Fruit fly (Drosophila melanogaster) whole organism, embryonic: Measurements from ENCODE around the gene CG7557.

Experiments used
- Bdp1 ChIP-seq: fragments of 200-800 bp; sonication (Bioruptor generic); optimal IDR thresholded peaks from 3 replicates; lab custom pipeline; 2016; ENCODE audit warnings: missing biosample characterization, missing genetic modification characterization
- C15 ChIP-seq: fragments of 200-800 bp; sonication (Bioruptor generic); IDR thresholded peaks from 3 replicates; pipeline ENCODE4 v1.3.6; 2022; ENCODE audit warnings: missing biosample characterization, missing genetic modification characterization
- CG10267 ChIP-seq: fragments of 200-800 bp; sonication (Bioruptor generic); optimal IDR thresholded peaks from 2 replicates; lab custom pipeline; 2018; ENCODE audit warnings: missing biosample characterization, mild to moderate bottlenecking, missing genetic modification characterization, moderate library complexity
- CG10959 ChIP-seq: fragments of 200-800 bp; sonication (Bioruptor generic); IDR thresholded peaks from 2 replicates; pipeline ENCODE4 v1.3.6; 2022; ENCODE audit warnings: missing biosample characterization, missing genetic modification characterization
- CG11504 ChIP-seq: fragments of 200-800 bp; sonication (Bioruptor generic); optimal IDR thresholded peaks from 3 replicates; lab custom pipeline; 2019; ENCODE audit warnings: missing biosample characterization, mild to moderate bottlenecking, missing genetic modification characterization, moderate library complexity
- CG14710 ChIP-seq: fragments of 200-800 bp; sonication (Bioruptor generic); optimal IDR thresholded peaks from 3 replicates; lab custom pipeline; 2019; ENCODE audit warnings: missing biosample characterization, mild to moderate bottlenecking, missing genetic modification characterization, moderate library complexity
- CG14965 ChIP-seq: fragments of 200-800 bp; sonication (Bioruptor generic); optimal IDR thresholded peaks from 2 replicates; lab custom pipeline; 2016; ENCODE audit warnings: missing biosample characterization, missing genetic modification characterization, borderline replicate concordance
- CG1529 ChIP-seq: fragments of 200-800 bp; sonication (Bioruptor generic); optimal IDR thresholded peaks from 3 replicates; lab custom pipeline; 2018; ENCODE audit warnings: missing biosample characterization, missing genetic modification characterization
- CG15696 ChIP-seq: fragments of 200-800 bp; sonication (Bioruptor generic); optimal IDR thresholded peaks from 2 replicates; lab custom pipeline; 2019; ENCODE audit warnings: missing biosample characterization, mild to moderate bottlenecking, missing genetic modification characterization, moderate library complexity
- CG17829 ChIP-seq: fragments of 200-800 bp; optimal IDR thresholded peaks from 2 replicates; lab custom pipeline; 2019; ENCODE audit warnings: missing biosample characterization, mild to moderate bottlenecking, missing genetic modification characterization, moderate library complexity
- CG1832 ChIP-seq: fragments of 200-800 bp; sonication (Bioruptor generic); optimal IDR thresholded peaks from 2 replicates; lab custom pipeline; 2017; ENCODE audit warnings: missing biosample characterization, mild to moderate bottlenecking, missing genetic modification characterization, inconsistent platforms
- CG2678 ChIP-seq: fragments of 200-800 bp; sonication (Bioruptor generic); optimal IDR thresholded peaks from 3 replicates; lab custom pipeline; 2019; ENCODE audit warnings: missing biosample characterization, mild to moderate bottlenecking, missing genetic modification characterization, moderate library complexity
- CG32772 ChIP-seq: fragments of 200-800 bp; sonication (Bioruptor generic); IDR thresholded peaks from 2 replicates; pipeline ENCODE4 v1.3.6; 2022; ENCODE audit warnings: missing biosample characterization, missing genetic modification characterization
- CG33213 ChIP-seq: fragments of 200-800 bp; sonication (Bioruptor generic); optimal IDR thresholded peaks from 3 replicates; lab custom pipeline; 2016; ENCODE audit warnings: missing biosample characterization, missing genetic modification characterization
- CG33557 ChIP-seq: fragments of 200-800 bp; sonication (Bioruptor generic); optimal IDR thresholded peaks from 2 replicates; lab custom pipeline; 2019; ENCODE audit warnings: missing biosample characterization, mild to moderate bottlenecking, missing genetic modification characterization, moderate library complexity
- CG4404 ChIP-seq: fragments of 200-800 bp; sonication (Bioruptor generic); IDR thresholded peaks from 2 replicates; pipeline ENCODE4 v1.3.6; 2022; ENCODE audit warnings: missing biosample characterization, missing genetic modification characterization
- CG7271 ChIP-seq: fragments of 200-800 bp; sonication (Bioruptor generic); optimal IDR thresholded peaks from 2 replicates; lab custom pipeline; 2018; ENCODE audit warnings: missing biosample characterization, mild to moderate bottlenecking, missing genetic modification characterization, moderate library complexity
- CoRest ChIP-seq: fragments of 200-800 bp; sonication (Bioruptor generic); optimal IDR thresholded peaks from 3 replicates; lab custom pipeline; 2018; ENCODE audit warnings: missing biosample characterization, mild to moderate bottlenecking, missing genetic modification characterization, moderate library complexity
- D19A ChIP-seq: fragments of 200-800 bp; optimal IDR thresholded peaks from 3 replicates; lab custom pipeline; 2019; ENCODE audit warnings: missing biosample characterization, mild to moderate bottlenecking, missing genetic modification characterization, moderate library complexity
- Dad ChIP-seq: fragments of 200-800 bp; sonication (Bioruptor generic); optimal IDR thresholded peaks from 3 replicates; lab custom pipeline; 2016; ENCODE audit warnings: missing biosample characterization, missing genetic modification characterization
- Gug ChIP-seq: fragments of 200-800 bp; sonication (Bioruptor generic); IDR thresholded peaks from 4 replicates; pipeline ENCODE4 v1.3.6; 2022; ENCODE audit warnings: missing biosample characterization, missing genetic modification characterization
- Hr78 ChIP-seq, 2 experiments: fragments of 200-800 bp in 1 of 2; fragments of >200 bp in 1 of 2; sonication (Bioruptor generic) in 1 of 2; optimal IDR thresholded peaks; 2 replicates each; lab custom pipeline; 2017 to 2019; ENCODE audit warnings: missing biosample characterization in 2 of 2, missing genetic modification characterization in 2 of 2, mild to moderate bottlenecking in 1 of 2, moderate library complexity in 1 of 2
- MTF-1 ChIP-seq: fragments of 200-800 bp; sonication (Bioruptor generic); optimal IDR thresholded peaks from 2 replicates; lab custom pipeline; 2018; ENCODE audit warnings: missing biosample characterization, mild to moderate bottlenecking, missing genetic modification characterization, borderline replicate concordance
- Med ChIP-seq: fragments of 200-800 bp; sonication (Bioruptor generic); peaks from one replicate; lab custom pipeline; 2016; ENCODE audit warnings: missing biosample characterization, missing genetic modification characterization, mild to moderate bottlenecking, inconsistent platforms, moderate library complexity
- NC2α ChIP-seq: fragments of 200-800 bp; sonication (Bioruptor generic); optimal IDR thresholded peaks from 2 replicates; lab custom pipeline; 2016; ENCODE audit warnings: missing biosample characterization, missing genetic modification characterization
- Nf-YB ChIP-seq: fragments of 200-800 bp; sonication (Bioruptor generic); optimal IDR thresholded peaks from 3 replicates; lab custom pipeline; 2019; ENCODE audit warnings: missing biosample characterization, mild to moderate bottlenecking, missing genetic modification characterization, moderate library complexity
- PHDP ChIP-seq: fragments of 200-800 bp; sonication (Bioruptor generic); optimal IDR thresholded peaks from 3 replicates; lab custom pipeline; 2018; ENCODE audit warnings: missing biosample characterization, mild to moderate bottlenecking, missing genetic modification characterization, moderate library complexity
- chif ChIP-seq, 2 experiments: fragments of 200-800 bp; sonication (Bioruptor generic); optimal IDR thresholded peaks; 3 replicates each; lab custom pipeline; 2016; ENCODE audit warnings: missing biosample characterization in 2 of 2, missing genetic modification characterization in 2 of 2
- ci ChIP-seq: fragments of 200-800 bp; sonication (Bioruptor generic); IDR thresholded peaks from 3 replicates; pipeline ENCODE4 v1.3.6; 2022; ENCODE audit warnings: missing biosample characterization, missing genetic modification characterization
- croc ChIP-seq: fragments of 200-800 bp; sonication (Bioruptor generic); conservative IDR thresholded peaks from 3 replicates; pipeline ENCODE4 v1.3.6; 2022; ENCODE audit warnings: missing biosample characterization, missing genetic modification characterization
- danr ChIP-seq: fragments of 200-800 bp; sonication (Bioruptor generic); IDR thresholded peaks from 2 replicates; pipeline ENCODE4 v1.3.6; 2022; ENCODE audit warnings: missing biosample characterization, missing genetic modification characterization
- dysf ChIP-seq: fragments of 200-800 bp; sonication (Bioruptor generic); IDR thresholded peaks from 3 replicates; pipeline ENCODE4 v1.3.6; 2022; ENCODE audit warnings: missing biosample characterization, missing genetic modification characterization
- en ChIP-seq: fragments of 200-800 bp; sonication (Bioruptor generic); optimal IDR thresholded peaks from 2 replicates; lab custom pipeline; 2016; ENCODE audit warnings: missing biosample characterization, missing genetic modification characterization
- fd64A ChIP-seq: fragments of 200-800 bp; sonication (Bioruptor generic); optimal IDR thresholded peaks from 3 replicates; lab custom pipeline; 2018; ENCODE audit warnings: missing biosample characterization, mild to moderate bottlenecking, missing genetic modification characterization
- hkb ChIP-seq, 2 experiments: fragments of 200-800 bp in 1 of 2; fragments of >200 bp in 1 of 2; sonication (Bioruptor generic) in 1 of 2; IDR thresholded peaks in 1 of 2; optimal IDR thresholded peaks in 1 of 2; 2 replicates each; pipeline versions ENCODE4 v1.3.6 to Lab custom; 2017 to 2022; ENCODE audit warnings: missing biosample characterization in 1 of 2, missing genetic modification characterization in 1 of 2
- luna ChIP-seq: fragments of 200-800 bp; sonication (Bioruptor generic); optimal IDR thresholded peaks from 2 replicates; lab custom pipeline; 2016; ENCODE audit warnings: missing biosample characterization, missing genetic modification characterization
- oc ChIP-seq: fragments of 200-800 bp; sonication (Bioruptor generic); optimal IDR thresholded peaks from 2 replicates; lab custom pipeline; 2018; ENCODE audit warnings: missing biosample characterization, mild to moderate bottlenecking, missing genetic modification characterization, moderate library complexity
- pan ChIP-seq, 4 experiments: fragments of >200 bp in 3 of 4; fragments of 200-800 bp in 1 of 4; sonication (Bioruptor generic) in 1 of 4; optimal IDR thresholded peaks in 3 of 4; IDR thresholded peaks in 1 of 4; 2 replicates each; pipeline versions ENCODE4 v1.3.6 to Lab custom; 2017 to 2022; ENCODE audit warnings: missing biosample characterization in 2 of 4, missing genetic modification characterization in 2 of 4, mixed read lengths in 1 of 4
- prd ChIP-seq, 3 experiments: fragments of >200 bp in 2 of 3; fragments of 200-800 bp in 1 of 3; sonication (Bioruptor generic) in 1 of 3; optimal IDR thresholded peaks in 2 of 3; IDR thresholded peaks in 1 of 3; 2 replicates in 2 of 3; 3 replicates in 1 of 3; pipeline versions ENCODE4 v1.3.6 to Lab custom; 2017 to 2022; ENCODE audit warnings: missing biosample characterization in 1 of 3, missing genetic modification characterization in 1 of 3
- scrt ChIP-seq: fragments of 200-800 bp; sonication (Bioruptor generic); optimal IDR thresholded peaks from 2 replicates; lab custom pipeline; 2018; ENCODE audit warnings: missing biosample characterization, mild to moderate bottlenecking, missing genetic modification characterization, moderate library complexity
- sens ChIP-seq: fragments of 200-800 bp; sonication (Bioruptor generic); peaks from one replicate; lab custom pipeline; 2016; ENCODE audit warnings: missing biosample characterization, missing genetic modification characterization
- sug ChIP-seq: fragments of 200-800 bp; optimal IDR thresholded peaks from 2 replicates; lab custom pipeline; 2019; ENCODE audit warnings: missing biosample characterization, mild to moderate bottlenecking, missing genetic modification characterization, moderate library complexity
- tgo ChIP-seq: fragments of 200-800 bp; sonication (Bioruptor generic); IDR thresholded peaks from 3 replicates; pipeline ENCODE4 v1.3.6; 2022; ENCODE audit warnings: missing biosample characterization, missing genetic modification characterization
- tio ChIP-seq: fragments of 200-800 bp; sonication (Bioruptor generic); optimal IDR thresholded peaks from 2 replicates; lab custom pipeline; 2017; ENCODE audit warnings: missing biosample characterization, missing genetic modification characterization, inconsistent platforms

Gene CG7557

dm6 chr3L:11454461-11454860 lies 9.5 kb downstream of the CG7557 start (continued):
- no peak for TF ChIP-seq danr
- TF ChIP-seq luna (GFP tag; lab: Kevin White, UChicago) = no peak

- TF ChIP-seq Gug (GFP tag; lab: Robert Waterston, UW) = no peak
- TF ChIP-seq Bdp1 (GFP tag; lab: Kevin White, UChicago) = no peak
- no peak for TF ChIP-seq Nf-YB
- no peak for TF ChIP-seq NC2α (GFP tag; lab: Kevin White, UChicago)
- TF ChIP-seq Dad (GFP tag; lab: Kevin White, UChicago) = no peak
- TF ChIP-seq PHDP (tag; lab: Kevin White, UChicago) = no peak
- no peak for TF ChIP-seq sug (tag; lab: Kevin White, UChicago)
- no peak for TF ChIP-seq MTF-1 (GFP tag; lab: Kevin White, UChicago)
- TF ChIP-seq oc (tag; lab: Kevin White, UChicago) = no peak
- TF ChIP-seq CG14965 (GFP tag; lab: Kevin White, UChicago) = no peak
- no peak for TF ChIP-seq tgo (GFP tag; lab: Robert Waterston, UW)
- TF ChIP-seq CG1832 (GFP tag; lab: Kevin White, UChicago) = no peak
- no peak for TF ChIP-seq Hr78 (GFP tag; optimal IDR thresholded peaks at IDR 0.05; lab: Kevin White, UChicago)
- TF ChIP-seq C15 = no peak
Measured at dm6 chr3L:11458370-11458769, 13.4 kb downstream of the CG7557 start, which contains the start of the genes CG12289 and CG7551. Gene CG12289, minus strand, starts transcription at chr3L:11458470. Gene CG7551, plus strand, starts transcription at chr3L:11458490.

dm6 chr3L:11465371-11465914 lies 20.5 kb downstream of the CG7557 start, which contains the start of gene Fum3:
Gene Fum3, minus strand, starts transcription at chr3L:11465864.
- TF ChIP-seq hkb (optimal IDR thresholded peaks at IDR 0.05; lab: Kevin White, UChicago) (no peak), hkb (GFP tag; IDR thresholded peaks at IDR 0.05; lab: Robert Waterston, UW) (peak; percentile 32; the same call in 1 of the 2 replicates), CG10267 (tag; lab: Kevin White, UChicago) (peak; percentile 13), CG33213 (GFP tag; lab: Kevin White, UChicago) (no peak), CG32772 (0 out of 2 replicates have a peak, but pooled peaks have one; percentile 18), CG1529 (GFP tag; lab: Kevin White, UChicago) (no peak), en (GFP tag; lab: Kevin White, UChicago) (no peak), CG11504 (peak; percentile 32), CG10959 (GFP tag; lab: Robert Waterston, UW) (peak; percentile 35), CG2678 (tag; lab: Kevin White, UChicago) (peak; percentile 21), CG17829 (peak; percentile 18), Med (GFP tag; lab: Kevin White, UChicago) (peak; percentile 58), CG33557 (GFP tag; lab: Kevin White, UChicago) (no peak), fd64A (no peak), chif (GFP tag; optimal IDR thresholded peaks at IDR 0.05; lab: Kevin White, UChicago) (peak in 1 of 2 experiments; percentile 13), CG15696 (tag; lab: Kevin White, UChicago) (peak; percentile 24), D19A (tag; lab: Kevin White, UChicago) (no peak), CG7271 (tag; lab: Kevin White, UChicago) (peak; percentile 59), dysf (GFP tag; lab: Robert Waterston, UW) (peak; percentile 35; the same call in 1 of the 3 replicates), tio (peak; percentile 7), scrt (GFP tag; lab: Kevin White, UChicago) (no peak), croc (GFP tag; lab: Robert Waterston, UW) (peak; percentile 13; the same call in 1 of the 3 replicates), sens (GFP tag; lab: Kevin White, UChicago) (peak; percentile 83), pan (optimal IDR thresholded peaks at IDR 0.05; lab: Kevin White, UChicago) (no peak), pan (GFP tag; optimal IDR thresholded peaks at IDR 0.05 in 1 of 2, IDR thresholded peaks at IDR 0.05 in 1 of 2) (peak in 1 of 2 experiments; percentile 30), CG4404 (GFP tag; lab: Robert Waterston, UW) (peak; percentile 35; the same call in 1 of the 2 replicates), PHDP (tag; lab: Kevin White, UChicago) (no peak), CG14710 (tag; lab: Kevin White, UChicago) (peak; percentile 12), prd (optimal IDR thresholded peaks at IDR 0.05; lab: Kevin White, UChicago) (no peak), prd (GFP tag; IDR thresholded peaks at IDR 0.05; lab: Robert Waterston, UW) (peak; percentile 78), ci (GFP tag; lab: Robert Waterston, UW) (peak; percentile 54; the same call in 2 of the 3 replicates), oc (tag; lab: Kevin White, UChicago) (no peak), CoRest (peak; percentile 15)
